Worm (Caenorhabditis elegans): ENCODE results near the gene F38H4.3.

F38H4.3 gene

DNA sequence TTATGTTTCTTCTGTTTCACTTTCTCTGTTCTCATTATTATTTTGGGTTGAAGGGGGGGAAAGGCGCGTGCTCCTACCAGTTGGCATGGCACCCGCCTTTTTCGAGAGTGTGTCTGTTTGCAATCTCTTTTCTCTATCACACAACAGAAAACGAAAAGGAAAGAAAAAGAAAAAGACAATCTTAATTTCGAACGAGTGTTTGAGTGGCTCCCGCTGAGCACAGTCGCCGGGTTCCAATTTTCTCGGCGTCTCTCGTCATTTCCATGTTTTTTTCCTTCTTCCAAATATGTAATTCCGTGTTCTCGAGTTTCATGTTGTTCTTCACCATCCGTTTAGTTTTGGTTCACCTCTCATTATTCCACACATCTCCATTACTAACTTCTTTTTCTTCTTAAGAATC is at the start of gene F38H4.3:
Gene F38H4.3 (plus strand): TSS at position 301 of the 400 bp plus-strand sequence.
- no peak for TF ChIP-seq F55B11.4 (tag; optimal IDR thresholded peaks at IDR 0.05; ENCODE audit: borderline replicate concordance, insufficient read depth)
- no peak for TF ChIP-seq egl-44 (GFP tag; IDR thresholded peaks at IDR 0.05)
- no peak for TF ChIP-seq B0261.1 (tag; optimal IDR thresholded peaks at IDR 0.05)
- no peak for TF ChIP-seq sdz-38 (tag; optimal IDR thresholded peaks at IDR 0.05)
- TF ChIP-seq attf-3 (GFP tag; conservative IDR thresholded peaks at IDR 0.05), result no peak
- no peak for TF ChIP-seq pha-4 (tag; optimal IDR thresholded peaks at IDR 0.05)
- no peak for TF ChIP-seq sptf-2 (GFP tag; optimal IDR thresholded peaks at IDR 0.05)
- no peak for TF ChIP-seq zfh-2 (GFP tag; conservative IDR thresholded peaks at IDR 0.05)
- no peak for TF ChIP-seq lin-26 (GFP tag; IDR thresholded peaks at IDR 0.05)
- no peak for TF ChIP-seq dpff-1 (tag; optimal IDR thresholded peaks at IDR 0.05)
- TF ChIP-seq ztf-18 (tag; optimal IDR thresholded peaks at IDR 0.05), result no peak
- no peak for TF ChIP-seq lir-1 (GFP tag; conservative IDR thresholded peaks at IDR 0.05)
- TF ChIP-seq lin-40 (tag; optimal IDR thresholded peaks at IDR 0.05), result no peak
- TF ChIP-seq tbx-9 (tag; optimal IDR thresholded peaks at IDR 0.05; ENCODE audit: borderline replicate concordance), result no peak
- TF ChIP-seq mel-28 (tag; optimal IDR thresholded peaks at IDR 0.05; ENCODE audit: borderline replicate concordance), result no peak
- TF ChIP-seq bed-1 (GFP tag; IDR thresholded peaks at IDR 0.05), result no peak
- no peak for TF ChIP-seq C06A6.2 (GFP tag; conservative IDR thresholded peaks at IDR 0.05)

DNA sequence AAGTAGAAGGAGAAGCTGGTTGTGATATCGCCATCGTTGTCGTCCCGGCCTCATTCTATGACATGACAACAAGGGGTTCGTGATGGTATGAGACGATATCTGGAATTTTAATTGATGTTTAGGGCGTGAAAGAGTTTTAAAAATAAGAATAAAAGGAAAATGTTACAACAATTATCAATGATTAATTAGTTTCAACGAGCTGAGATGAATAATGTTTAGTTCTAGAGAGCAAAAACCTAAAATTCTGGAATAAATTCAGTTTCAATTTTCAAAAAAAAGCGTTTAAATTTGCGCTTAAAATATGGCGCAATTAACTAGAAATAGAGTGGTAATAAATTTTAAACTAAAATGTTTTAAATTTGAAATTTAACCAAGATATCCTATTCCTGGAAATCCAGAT is 49.7 kb upstream of the F38H4.3 start, which contains the start of gene H01G02.3:
Gene H01G02.3 (minus strand): TSS at position 101 of the 400 bp plus-strand sequence.
- no peak for TF ChIP-seq K11D2.4 (GFP tag; IDR thresholded peaks at IDR 0.05)
- TF ChIP-seq rcor-1 (GFP tag; IDR thresholded peaks at IDR 0.05), result no peak
- no peak for TF ChIP-seq bed-2 (GFP tag; IDR thresholded peaks at IDR 0.05)
- no peak for TF ChIP-seq lsy-27 (tag; optimal IDR thresholded peaks at IDR 0.05; ENCODE audit: borderline replicate concordance, insufficient read depth)
- TF ChIP-seq ceh-58 (GFP tag; IDR thresholded peaks at IDR 0.05), result no peak
- no peak for TF ChIP-seq F57A8.1 (GFP tag; optimal IDR thresholded peaks at IDR 0.05)
- TF ChIP-seq C17E4.6 (GFP tag; IDR thresholded peaks at IDR 0.05), result no peak
- TF ChIP-seq nfya-1 (tag; optimal IDR thresholded peaks at IDR 0.05; ENCODE audit: borderline replicate concordance, insufficient read depth), result no peak
- TF ChIP-seq Y56A3A.18 (GFP tag; IDR thresholded peaks at IDR 0.05), result no peak
- no peak for TF ChIP-seq ztf-22 (GFP tag; optimal IDR thresholded peaks at IDR 0.05)

DNA sequence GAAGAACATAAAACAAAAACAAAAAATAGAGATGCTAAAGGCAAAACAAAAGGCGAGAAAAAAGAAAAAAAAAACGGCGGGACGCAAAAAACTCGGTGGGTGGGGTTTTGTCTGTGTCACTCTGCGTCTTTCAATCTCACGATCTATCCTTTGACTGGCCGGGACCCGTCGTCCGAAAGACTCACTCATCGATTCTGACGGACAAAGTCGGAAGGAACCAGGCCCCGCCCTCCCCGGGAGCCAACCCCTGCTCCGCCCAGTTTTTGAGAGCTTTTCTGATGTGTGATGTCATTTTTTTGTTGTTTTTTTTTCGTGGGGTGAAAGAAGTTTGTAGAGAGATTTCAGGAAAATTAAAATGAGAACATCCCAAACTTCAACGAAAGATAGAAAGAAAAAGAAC is 49.1 kb upstream of the F38H4.3 start:
- TF ChIP-seq K12H6.12 (tag; optimal IDR thresholded peaks at IDR 0.05), result peak; percentile 27
- no peak for TF ChIP-seq tbx-9 (tag; optimal IDR thresholded peaks at IDR 0.05; ENCODE audit: borderline replicate concordance)

DNA sequence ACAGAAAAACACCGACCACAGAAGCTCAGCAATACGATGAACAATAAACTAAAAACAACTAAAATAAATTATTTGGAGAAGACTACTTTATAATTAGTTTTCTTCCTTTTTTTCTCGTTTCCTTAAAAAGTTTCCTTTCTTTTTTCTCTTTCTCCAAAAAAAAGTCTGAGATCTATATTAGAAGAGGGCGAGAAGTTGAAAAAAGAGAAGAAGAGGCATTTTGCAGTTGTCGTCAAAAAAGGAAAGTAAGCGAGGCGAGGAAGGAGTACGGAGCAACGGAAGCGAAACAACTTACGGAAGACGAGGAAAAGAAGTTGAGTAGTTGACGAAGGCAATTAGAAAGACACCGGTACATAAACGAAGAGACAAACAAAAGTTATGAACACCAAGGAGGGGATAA is 46.3 kb upstream of the F38H4.3 start:
- TF ChIP-seq ceh-27 (GFP tag; optimal IDR thresholded peaks at IDR 0.05) (no peak), hrde-1 (tag; optimal IDR thresholded peaks at IDR 0.05; ENCODE audit: borderline replicate concordance) (no peak), ama-1 (optimal IDR thresholded peaks at IDR 0.05) (no peak), ama-1 (GFP tag; optimal IDR thresholded peaks at IDR 0.05) (no peak), K11D2.4 (GFP tag; IDR thresholded peaks at IDR 0.05) (no peak), chd-7 (tag; optimal IDR thresholded peaks at IDR 0.05) (no peak), F23B12.7 (tag; optimal IDR thresholded peaks at IDR 0.05; ENCODE audit: insufficient read depth) (no peak), nfyb-1 (GFP tag; IDR thresholded peaks at IDR 0.05) (no peak), D2030.7 (GFP tag; IDR thresholded peaks at IDR 0.05) (no peak), mcd-1 (GFP tag; IDR thresholded peaks at IDR 0.05) (no peak), snpc-1.3 (tag; optimal IDR thresholded peaks at IDR 0.05; ENCODE audit: insufficient read depth) (no peak), athp-1 (tag; optimal IDR thresholded peaks at IDR 0.05) (no peak), hlh-26 (GFP tag; conservative IDR thresholded peaks at IDR 0.05) (no peak), ceh-100 (GFP tag; IDR thresholded peaks at IDR 0.05) (no peak), F49E8.2 (tag; optimal IDR thresholded peaks at IDR 0.05; ENCODE audit: insufficient read depth) (no peak), sdz-38 (tag; optimal IDR thresholded peaks at IDR 0.05) (no peak), lir-1 (GFP tag; conservative IDR thresholded peaks at IDR 0.05) (no peak), die-1 (tag; optimal IDR thresholded peaks at IDR 0.05) (no peak), dpl-1 (GFP tag; optimal IDR thresholded peaks at IDR 0.05) (no peak)

All from whole organism, young adult.